Fruit fly (Drosophila melanogaster) whole organism, prepupa: ENCODE data around the gene papi.

Source experiments
- Blimp-1 ChIP-seq: fragments of 200-800 bp; sonication (Bioruptor generic); optimal IDR thresholded peaks from 3 replicates; lab custom pipeline; 2017; ENCODE audit warnings: missing biosample characterization, missing genetic modification characterization, mild to moderate bottlenecking, moderate library complexity, missing genetic modification reagents
- CG10631 ChIP-seq: fragments of 200-800 bp; sonication (Bioruptor generic); optimal IDR thresholded peaks from 2 replicates; lab custom pipeline; 2016; ENCODE audit warnings: missing biosample characterization, missing genetic modification characterization
- CG10669 ChIP-seq: fragments of 200-800 bp; sonication (Bioruptor generic); optimal IDR thresholded peaks from 3 replicates; lab custom pipeline; 2018; ENCODE audit warnings: missing biosample characterization, mild to moderate bottlenecking, missing genetic modification characterization, moderate library complexity
- CG11294 ChIP-seq: fragments of 200-800 bp; sonication (Bioruptor generic); IDR thresholded peaks from 2 replicates; pipeline ENCODE4 v1.3.6; 2022; ENCODE audit warnings: missing biosample characterization, missing genetic modification characterization
- CG11762 ChIP-seq: fragments of 200-800 bp; sonication (Bioruptor generic); optimal IDR thresholded peaks from 3 replicates; lab custom pipeline; 2016; ENCODE audit warnings: missing biosample characterization, missing genetic modification characterization; ENCODE audit not compliant: insufficient read depth
- CG11902 ChIP-seq: fragments of 200-800 bp; sonication (Bioruptor generic); optimal IDR thresholded peaks from 3 replicates; lab custom pipeline; 2016; ENCODE audit warnings: missing biosample characterization, missing genetic modification characterization
- CG15336 ChIP-seq: fragments of 200-800 bp; sonication (Bioruptor generic); IDR thresholded peaks from 2 replicates; pipeline ENCODE4 v1.3.6; 2022; ENCODE audit warnings: missing biosample characterization, missing genetic modification characterization
- CG1621 ChIP-seq: fragments of 200-800 bp; sonication (Bioruptor generic); optimal IDR thresholded peaks from 3 replicates; lab custom pipeline; 2018; ENCODE audit warnings: missing biosample characterization, mild to moderate bottlenecking, missing genetic modification characterization
- CG16779 ChIP-seq: fragments of 200-800 bp; sonication (Bioruptor generic); optimal IDR thresholded peaks from 3 replicates; lab custom pipeline; 2017; ENCODE audit warnings: missing biosample characterization, mild to moderate bottlenecking, missing genetic modification characterization
- CG3032 ChIP-seq: fragments of 200-800 bp; optimal IDR thresholded peaks from 2 replicates; lab custom pipeline; 2019; ENCODE audit warnings: missing biosample characterization, mild to moderate bottlenecking, missing genetic modification characterization, moderate library complexity
- CG31627 ChIP-seq: fragments of 200-800 bp; sonication (Bioruptor generic); optimal IDR thresholded peaks from 3 replicates; lab custom pipeline; 2016; ENCODE audit warnings: missing biosample characterization, missing genetic modification characterization
- CG32006 ChIP-seq: fragments of 200-800 bp; sonication (Bioruptor generic); optimal IDR thresholded peaks from 3 replicates; lab custom pipeline; 2017; ENCODE audit warnings: missing biosample characterization, mild to moderate bottlenecking, missing genetic modification characterization
- CG34406 ChIP-seq: fragments of 200-800 bp; sonication (Bioruptor generic); optimal IDR thresholded peaks from 3 replicates; lab custom pipeline; 2016; ENCODE audit warnings: missing biosample characterization, missing genetic modification characterization
- CG3919 ChIP-seq: fragments of 200-800 bp; sonication (Bioruptor generic); optimal IDR thresholded peaks from 3 replicates; lab custom pipeline; 2016; ENCODE audit warnings: missing biosample characterization, missing genetic modification characterization
- CG4318 ChIP-seq: fragments of 200-800 bp; sonication (Bioruptor generic); optimal IDR thresholded peaks from 3 replicates; lab custom pipeline; 2017; ENCODE audit warnings: missing biosample characterization, mild to moderate bottlenecking, missing genetic modification characterization
- CG6163 ChIP-seq: fragments of 200-800 bp; sonication (Bioruptor generic); IDR thresholded peaks from 3 replicates; pipeline ENCODE4 v1.3.6; 2022; ENCODE audit warnings: missing biosample characterization, missing genetic modification characterization
- CG6276 ChIP-seq: fragments of 200-800 bp; sonication (Bioruptor generic); optimal IDR thresholded peaks from 2 replicates; lab custom pipeline; 2017; ENCODE audit warnings: missing biosample characterization, mild to moderate bottlenecking, missing genetic modification characterization
- CG6792 ChIP-seq: fragments of 200-800 bp; sonication (Bioruptor generic); optimal IDR thresholded peaks from 3 replicates; lab custom pipeline; 2016; ENCODE audit warnings: missing biosample characterization, missing genetic modification characterization
- CG6808 ChIP-seq: fragments of 200-800 bp; sonication (Bioruptor generic); optimal IDR thresholded peaks from 3 replicates; lab custom pipeline; 2017; ENCODE audit warnings: missing biosample characterization, missing genetic modification characterization, mild to moderate bottlenecking, moderate library complexity, missing genetic modification reagents
- CG6854 ChIP-seq: fragments of 200-800 bp; sonication (Bioruptor generic); optimal IDR thresholded peaks from 2 replicates; lab custom pipeline; 2017; ENCODE audit warnings: missing biosample characterization, mild to moderate bottlenecking, missing genetic modification characterization
- CG8319 ChIP-seq: fragments of 200-800 bp; sonication (Bioruptor generic); optimal IDR thresholded peaks from 3 replicates; lab custom pipeline; 2016; ENCODE audit warnings: missing biosample characterization, missing genetic modification characterization
- CG8632 ChIP-seq: fragments of 200-800 bp; sonication (Bioruptor generic); optimal IDR thresholded peaks from 3 replicates; lab custom pipeline; 2016; ENCODE audit warnings: missing biosample characterization, missing genetic modification characterization
- CG9139 ChIP-seq: fragments of 200-800 bp; sonication (Bioruptor generic); optimal IDR thresholded peaks from 3 replicates; lab custom pipeline; 2017; ENCODE audit warnings: missing biosample characterization, mild to moderate bottlenecking, missing genetic modification characterization
- Eip75B ChIP-seq: fragments of 200-800 bp; sonication (Bioruptor generic); optimal IDR thresholded peaks from 3 replicates; lab custom pipeline; 2016; ENCODE audit warnings: missing biosample characterization, missing genetic modification characterization
- Eip78C ChIP-seq: fragments of 200-800 bp; sonication (Bioruptor generic); peaks from one replicate; lab custom pipeline; 2016; ENCODE audit warnings: missing biosample characterization, missing genetic modification characterization
- Eip93F ChIP-seq: fragments of 200-800 bp; sonication (Bioruptor generic); optimal IDR thresholded peaks from 2 replicates; lab custom pipeline; 2016; ENCODE audit warnings: missing biosample characterization, mild to moderate bottlenecking, missing genetic modification characterization
- Ets21C ChIP-seq: fragments of 200-800 bp; sonication (Bioruptor generic); optimal IDR thresholded peaks from 3 replicates; lab custom pipeline; 2016; ENCODE audit warnings: missing biosample characterization, missing genetic modification characterization
- Ets96B ChIP-seq: fragments of 200-800 bp; optimal IDR thresholded peaks from 2 replicates; lab custom pipeline; 2019; ENCODE audit warnings: missing biosample characterization, mild to moderate bottlenecking, missing genetic modification characterization, moderate library complexity
- Hr39 ChIP-seq: fragments of 200-800 bp; sonication (Bioruptor generic); optimal IDR thresholded peaks from 2 replicates; lab custom pipeline; 2016; ENCODE audit warnings: missing biosample characterization, missing genetic modification characterization
- Hr4 ChIP-seq: fragments of 200-800 bp; sonication (Bioruptor generic); optimal IDR thresholded peaks from 3 replicates; lab custom pipeline; 2016; ENCODE audit warnings: missing biosample characterization, missing genetic modification characterization
- Lpt ChIP-seq: fragments of 200-800 bp; sonication (Bioruptor generic); optimal IDR thresholded peaks from 3 replicates; lab custom pipeline; 2016; ENCODE audit warnings: missing biosample characterization, missing genetic modification characterization
- Met ChIP-seq: fragments of 200-800 bp; sonication (Bioruptor generic); optimal IDR thresholded peaks from 3 replicates; lab custom pipeline; 2016; ENCODE audit warnings: missing biosample characterization, missing genetic modification characterization
- Sox102F ChIP-seq: fragments of 200-800 bp; sonication (Bioruptor generic); optimal IDR thresholded peaks from 2 replicates; lab custom pipeline; 2016; ENCODE audit warnings: missing biosample characterization, mild to moderate bottlenecking, missing genetic modification characterization
- Sox15 ChIP-seq: fragments of 200-800 bp; sonication (Bioruptor generic); optimal IDR thresholded peaks from 3 replicates; lab custom pipeline; 2016; ENCODE audit warnings: missing biosample characterization, missing genetic modification characterization
- acj6 ChIP-seq: fragments of 200-800 bp; sonication (Bioruptor generic); optimal IDR thresholded peaks from 3 replicates; lab custom pipeline; 2016; ENCODE audit warnings: missing biosample characterization, missing genetic modification characterization
- cyc ChIP-seq: fragments of 200-800 bp; sonication (Bioruptor generic); optimal IDR thresholded peaks from 3 replicates; lab custom pipeline; 2016; ENCODE audit warnings: missing biosample characterization, missing genetic modification characterization
- dac ChIP-seq: fragments of 200-800 bp; sonication (Bioruptor generic); optimal IDR thresholded peaks from 2 replicates; lab custom pipeline; 2017; ENCODE audit warnings: missing biosample characterization, mild to moderate bottlenecking, missing genetic modification characterization
- dsx ChIP-seq: fragments of 200-800 bp; optimal IDR thresholded peaks from 3 replicates; lab custom pipeline; 2019; ENCODE audit warnings: missing biosample characterization, mild to moderate bottlenecking, missing genetic modification characterization, moderate library complexity; ENCODE audit not compliant: poor library complexity, severe bottlenecking
- eg ChIP-seq: fragments of 200-800 bp; sonication (Bioruptor generic); IDR thresholded peaks from 3 replicates; pipeline ENCODE4 v1.3.6; 2022; ENCODE audit warnings: missing biosample characterization, missing genetic modification characterization
- esn ChIP-seq: fragments of 200-800 bp; sonication (Bioruptor generic); optimal IDR thresholded peaks from 2 replicates; lab custom pipeline; 2016; ENCODE audit warnings: missing biosample characterization, mild to moderate bottlenecking, missing genetic modification characterization, moderate library complexity
- fd85E ChIP-seq: fragments of 200-800 bp; sonication (Bioruptor generic); optimal IDR thresholded peaks from 3 replicates; lab custom pipeline; 2016; ENCODE audit warnings: missing biosample characterization, missing genetic modification characterization
- fkh ChIP-seq: fragments of 200-800 bp; sonication (Bioruptor generic); optimal IDR thresholded peaks from 3 replicates; lab custom pipeline; 2017; ENCODE audit warnings: missing biosample characterization, mild to moderate bottlenecking, missing genetic modification characterization, moderate library complexity
- lz ChIP-seq: fragments of 200-800 bp; sonication (Bioruptor generic); optimal IDR thresholded peaks from 3 replicates; lab custom pipeline; 2016; ENCODE audit warnings: missing biosample characterization, missing genetic modification characterization
- net ChIP-seq: fragments of 200-800 bp; sonication (Bioruptor generic); optimal IDR thresholded peaks from 3 replicates; lab custom pipeline; 2016; ENCODE audit warnings: missing biosample characterization, missing genetic modification characterization
- pdm3 ChIP-seq: fragments of 200-800 bp; sonication (Bioruptor generic); optimal IDR thresholded peaks from 3 replicates; lab custom pipeline; 2016; ENCODE audit warnings: missing biosample characterization, missing genetic modification characterization
- spab ChIP-seq: fragments of 200-800 bp; sonication (Bioruptor generic); optimal IDR thresholded peaks from 2 replicates; lab custom pipeline; 2017; ENCODE audit warnings: missing biosample characterization, mild to moderate bottlenecking, missing genetic modification characterization, missing genetic modification reagents
- ss ChIP-seq, 2 experiments: fragments of 200-800 bp; sonication (Bioruptor generic); optimal IDR thresholded peaks; 2 replicates in 1 of 2; 3 replicates in 1 of 2; lab custom pipeline; 2017 to 2018; ENCODE audit warnings: mild to moderate bottlenecking in 2 of 2, missing biosample characterization in 2 of 2, missing genetic modification characterization in 2 of 2, moderate library complexity in 1 of 2
- svp ChIP-seq: fragments of 200-800 bp; sonication (Bioruptor generic); peaks from one replicate; lab custom pipeline; 2016; ENCODE audit warnings: missing biosample characterization, missing genetic modification characterization
- vri ChIP-seq: fragments of 200-800 bp; sonication (Bioruptor generic); optimal IDR thresholded peaks from 3 replicates; lab custom pipeline; 2016; ENCODE audit warnings: missing biosample characterization, mild to moderate bottlenecking, missing genetic modification characterization

Gene papi

dm6 chr2L:2179366-2179765 is 41.2 kb upstream of the papi start:
- TF ChIP-seq vri (peak; percentile 19), Sox15 (GFP tag; lab: Kevin White, UChicago) (no peak), Met (GFP tag; lab: Kevin White, UChicago) (no peak), Hr39 (GFP tag; lab: Kevin White, UChicago) (no peak), CG4318 (GFP tag; lab: Kevin White, UChicago) (no peak), fkh (GFP tag; lab: Kevin White, UChicago) (peak; percentile 34), net (GFP tag; lab: Kevin White, UChicago) (no peak)

- TF ChIP-seq Sox102F (GFP tag; lab: Kevin White, UChicago) = peak; percentile 80
- peak; percentile 81 for TF ChIP-seq esn (GFP tag; lab: Kevin White, UChicago)
- TF ChIP-seq CG31627 = peak; percentile 67
- peak; percentile 83 for TF ChIP-seq CG10631 (GFP tag; lab: Kevin White, UChicago)
- TF ChIP-seq dsx = peak; percentile 84
- TF ChIP-seq vri = peak; percentile 55
- peak; percentile 87 for TF ChIP-seq CG34406 (GFP tag; lab: Kevin White, UChicago)
- peak; percentile 88 for TF ChIP-seq CG3919 (GFP tag; lab: Kevin White, UChicago)
- TF ChIP-seq CG3032 = peak; percentile 86
- peak; percentile 96 for TF ChIP-seq Eip78C (GFP tag; lab: Kevin White, UChicago)
- TF ChIP-seq lz (GFP tag; lab: Kevin White, UChicago) = peak; percentile 81
- no peak for TF ChIP-seq Eip93F
- TF ChIP-seq Ets96B = peak; percentile 89
- peak; percentile 84 for TF ChIP-seq CG1621
- peak; percentile 72 for TF ChIP-seq CG16779 (tag; lab: Kevin White, UChicago)
- TF ChIP-seq Eip75B (GFP tag; lab: Kevin White, UChicago) = peak; percentile 87
- TF ChIP-seq spab (GFP tag; lab: Kevin White, UChicago) = peak; percentile 79
- TF ChIP-seq CG32006 = peak; percentile 89
- peak; percentile 83 for TF ChIP-seq net (GFP tag; lab: Kevin White, UChicago)
- TF ChIP-seq CG11294 = peak; percentile 76
- TF ChIP-seq svp = peak; percentile 94
- TF ChIP-seq cyc (GFP tag; lab: Kevin White, UChicago) = peak; percentile 79
- peak; percentile 94 for TF ChIP-seq CG6163 (GFP tag; lab: Robert Waterston, UW)
- peak; percentile 81 for TF ChIP-seq Lpt (GFP tag; lab: Kevin White, UChicago)
- peak; percentile 92 for TF ChIP-seq CG15336 (GFP tag; lab: Robert Waterston, UW)
- TF ChIP-seq CG6792 = peak; percentile 86
- TF ChIP-seq CG9139 (GFP tag; lab: Kevin White, UChicago) = peak; percentile 71
- peak; percentile 82 for TF ChIP-seq Hr4 (GFP tag; lab: Kevin White, UChicago)
- TF ChIP-seq CG10669 = peak; percentile 83
- TF ChIP-seq CG11762 (GFP tag; lab: Kevin White, UChicago) = peak; percentile 71
- TF ChIP-seq CG8319 (GFP tag; lab: Kevin White, UChicago) = peak; percentile 72
- peak; percentile 92 for TF ChIP-seq eg (GFP tag; lab: Robert Waterston, UW)
- TF ChIP-seq fd85E (GFP tag; lab: Kevin White, UChicago) = peak; percentile 35
- TF ChIP-seq fkh (GFP tag; lab: Kevin White, UChicago) = peak; percentile 16
- TF ChIP-seq Sox15 (GFP tag; lab: Kevin White, UChicago) = peak; percentile 74
- TF ChIP-seq ss (GFP tag; optimal IDR thresholded peaks at IDR 0.05; lab: Kevin White, UChicago) = peak; percentile 72 to 83
- TF ChIP-seq CG8632 (GFP tag; lab: Kevin White, UChicago) = peak; percentile 84
- peak; percentile 84 for TF ChIP-seq CG6276 (GFP tag; lab: Kevin White, UChicago)
- TF ChIP-seq Met (GFP tag; lab: Kevin White, UChicago) = peak; percentile 76
- TF ChIP-seq Blimp-1 (GFP tag; lab: Kevin White, UChicago) = peak; percentile 12
- TF ChIP-seq acj6 (GFP tag; lab: Kevin White, UChicago) = peak; percentile 84
- peak; percentile 68 for TF ChIP-seq CG6854 (GFP tag; lab: Kevin White, UChicago)
- peak; percentile 54 for TF ChIP-seq Ets21C (GFP tag; lab: Kevin White, UChicago)
- peak; percentile 65 for TF ChIP-seq dac (GFP tag; lab: Kevin White, UChicago)
- TF ChIP-seq pdm3 (GFP tag; lab: Kevin White, UChicago) = peak; percentile 86
- TF ChIP-seq CG11902 (GFP tag; lab: Kevin White, UChicago) = peak; percentile 73
- TF ChIP-seq CG6808 (GFP tag; lab: Kevin White, UChicago) = peak; percentile 85
These were observed 40.4 kb upstream of the papi start for dm6 chr2L:2180120-2180539.
